Fruit fly (Drosophila melanogaster): ENCODE data around the gene CG17328.

Gene CG17328

DNA sequence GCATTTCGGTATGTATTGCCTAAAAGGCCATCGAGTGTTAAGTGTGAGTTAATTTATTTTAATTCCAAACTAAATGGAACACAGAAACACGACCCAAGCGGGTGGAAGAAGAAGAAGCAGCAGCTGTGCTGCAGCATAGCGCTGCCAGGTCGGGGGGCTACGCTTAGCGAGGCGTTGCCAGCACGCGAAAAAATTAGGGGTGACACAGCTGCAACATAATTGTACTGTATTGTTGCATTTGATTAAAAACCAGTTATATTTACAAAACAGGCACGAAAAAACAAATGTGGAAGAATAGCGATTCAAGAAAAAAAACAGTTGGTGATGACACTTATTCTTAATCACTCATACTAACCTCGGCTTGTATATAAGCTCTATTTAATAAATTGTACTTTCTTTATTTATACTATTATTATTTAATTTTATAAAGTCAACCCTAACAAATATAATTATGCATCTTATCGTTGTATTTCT lies 50.5 kb downstream of the CG17328 start (continued):
- TF ChIP-seq CG2712 (tag; optimal IDR thresholded peaks at IDR 0.05) (peak; percentile 68), pho (GFP tag; optimal IDR thresholded peaks at IDR 0.05) (peak; percentile 73), CG12155 (GFP tag; optimal IDR thresholded peaks at IDR 0.05) (peak; percentile 64), CG11695 (GFP tag; IDR thresholded peaks at IDR 0.05) (peak; percentile 55; the same call in 1 of the 3 replicates), CG17328 (GFP tag; IDR thresholded peaks at IDR 0.05) (peak; percentile 76), CG17568 (GFP tag; optimal IDR thresholded peaks at IDR 0.05) (no peak), CG18764 (GFP tag; optimal IDR thresholded peaks at IDR 0.05) (peak; percentile 1), CG30403 (GFP tag; optimal IDR thresholded peaks at IDR 0.05) (peak; percentile 76), tio (GFP tag; optimal IDR thresholded peaks at IDR 0.05) (peak; percentile 65), Kr (GFP tag; optimal IDR thresholded peaks at IDR 0.05) (no peak), Lhr (GFP tag; optimal IDR thresholded peaks at IDR 0.05) (no peak), CG8290 (GFP tag; optimal IDR thresholded peaks at IDR 0.05) (peak; percentile 28), CG8290 (tag; optimal IDR thresholded peaks at IDR 0.05) (peak in 1 of 2 experiments; percentile 8), Abd-B (GFP tag; optimal IDR thresholded peaks at IDR 0.05) (no peak), Awh (GFP tag; IDR thresholded peaks at IDR 0.05) (peak; percentile 69), Oli (tag; optimal IDR thresholded peaks at IDR 0.05) (peak; percentile 68), scrt (GFP tag; optimal IDR thresholded peaks at IDR 0.05) (peak; percentile 23), CG8281 (tag; optimal IDR thresholded peaks at IDR 0.05) (peak; percentile 45), pan (optimal IDR thresholded peaks at IDR 0.05) (no peak), pan (GFP tag; optimal IDR thresholded peaks at IDR 0.05 in 1 of 2, IDR thresholded peaks at IDR 0.05 in 1 of 2) (peak in 1 of 2 experiments; percentile 82), CG6854 (GFP tag; optimal IDR thresholded peaks at IDR 0.05) (peak; percentile 41), Atf6 (GFP tag; IDR thresholded peaks at IDR 0.05) (peak; percentile 77), CG8089 (GFP tag; optimal IDR thresholded peaks at IDR 0.05) (peak; percentile 19), CG7357 (GFP tag; IDR thresholded peaks at IDR 0.05) (peak; percentile 65; the same call in 1 of the 3 replicates), CG2678 (tag; optimal IDR thresholded peaks at IDR 0.05) (no peak), CG1529 (GFP tag; optimal IDR thresholded peaks at IDR 0.05) (peak; percentile 10), MBD-R2 (GFP tag; IDR thresholded peaks at IDR 0.05) (peak; percentile 77), CG3065 (GFP tag; optimal IDR thresholded peaks at IDR 0.05) (no peak), bbx (GFP tag; IDR thresholded peaks at IDR 0.05; ENCODE audit: partially characterized antibody) (peak; percentile 72), CG4424 (GFP tag; optimal IDR thresholded peaks at IDR 0.05) (peak; percentile 50), CG3407 (GFP tag; optimal IDR thresholded peaks at IDR 0.05) (peak; percentile 12), cg (GFP tag; optimal IDR thresholded peaks at IDR 0.05) (no peak), CG6683 (GFP tag; optimal IDR thresholded peaks at IDR 0.05) (no peak), Side (GFP tag; optimal IDR thresholded peaks at IDR 0.05) (peak; percentile 19), CG13123 (GFP tag; optimal IDR thresholded peaks at IDR 0.05) (peak; percentile 43), CG12942 (GFP tag; optimal IDR thresholded peaks at IDR 0.05) (peak; percentile 65), CG3163 (GFP tag; optimal IDR thresholded peaks at IDR 0.05) (no peak), gfzf (GFP tag; optimal IDR thresholded peaks at IDR 0.05) (peak; percentile 8), CG4707 (GFP tag; optimal IDR thresholded peaks at IDR 0.05) (no peak), Ravus (GFP tag; IDR thresholded peaks at IDR 0.05) (peak; percentile 12; the same call in 1 of the 2 replicates), H15 (GFP tag; IDR thresholded peaks at IDR 0.05) (peak; percentile 74), Dbx (GFP tag; IDR thresholded peaks at IDR 0.05) (peak; percentile 84; the same call in 2 of the 3 replicates), Oaz (GFP tag; IDR thresholded peaks at IDR 0.05) (peak; percentile 32; the same call in 1 of the 2 replicates), CG31441 (GFP tag; IDR thresholded peaks at IDR 0.05) (no peak), CG11093 (GFP tag; IDR thresholded peaks at IDR 0.05) (peak; percentile 51; the same call in 2 of the 3 replicates), crp (GFP tag; optimal IDR thresholded peaks at IDR 0.05) (peak in 1 of 2 experiments; percentile 79), B-H2 (GFP tag; optimal IDR thresholded peaks at IDR 0.05) (peak; percentile 82), Sox102F (GFP tag; optimal IDR thresholded peaks at IDR 0.05) (peak; percentile 76), yki (optimal IDR thresholded peaks at IDR 0.05) (no peak), E2f2 (GFP tag; IDR thresholded peaks at IDR 0.05) (peak; percentile 35; the same call in 1 of the 2 replicates), gt (GFP tag; IDR thresholded peaks at IDR 0.05) (peak; percentile 35; the same call in 1 of the 2 replicates)

Data from whole organism, embryonic.